Fruit fly (Drosophila melanogaster): ENCODE measurements around the gene CG12689.

CG12689 gene

dm6 chrX:7616920-7617319 is 31.0 kb upstream of the CG12689 start (continued):
- TF ChIP-seq CG12155 (GFP tag; optimal IDR thresholded peaks at IDR 0.05) (peak; percentile 23), CG15696 (tag; optimal IDR thresholded peaks at IDR 0.05) (peak; percentile 39), CG2889 (GFP tag; IDR thresholded peaks at IDR 0.05) (peak; percentile 25; the same call in 1 of the 3 replicates), CG17186 (GFP tag; optimal IDR thresholded peaks at IDR 0.05) (no peak), CG12104 (GFP tag; optimal IDR thresholded peaks at IDR 0.05) (peak; percentile 40), jumu (GFP tag; optimal IDR thresholded peaks at IDR 0.05) (no peak), CG12299 (tag; optimal IDR thresholded peaks at IDR 0.05) (no peak), dmrt99B (tag; optimal IDR thresholded peaks at IDR 0.05) (peak; percentile 71), slbo (GFP tag; IDR thresholded peaks at IDR 0.05) (peak; percentile 48; the same call in 1 of the 2 replicates), CG1024 (GFP tag; IDR thresholded peaks at IDR 0.05) (0 out of 2 replicates have a peak, but pooled peaks have one; percentile 21), bcd (GFP tag; optimal IDR thresholded peaks at IDR 0.05) (peak; percentile 21), rib (GFP tag; IDR thresholded peaks at IDR 0.05) (no peak), corto (GFP tag; optimal IDR thresholded peaks at IDR 0.05) (no peak), CG17361 (GFP tag; IDR thresholded peaks at IDR 0.05) (peak; percentile 76), toy (GFP tag; IDR thresholded peaks at IDR 0.05) (no peak), CG10209 (GFP tag; optimal IDR thresholded peaks at IDR 0.05) (peak; percentile 35), zf30C (GFP tag; optimal IDR thresholded peaks at IDR 0.05) (peak; percentile 49), BtbVII (GFP tag; optimal IDR thresholded peaks at IDR 0.05) (no peak), CG10565 (GFP tag; optimal IDR thresholded peaks at IDR 0.05) (no peak), psq (GFP tag; optimal IDR thresholded peaks at IDR 0.05) (peak; percentile 11), CG31224 (GFP tag; IDR thresholded peaks at IDR 0.05) (peak; percentile 13; the same call in 1 of the 2 replicates), Gug (GFP tag; IDR thresholded peaks at IDR 0.05) (peak; percentile 26; the same call in 1 of the 4 replicates), slp2 (GFP tag; optimal IDR thresholded peaks at IDR 0.05) (no peak), CG16863 (GFP tag; optimal IDR thresholded peaks at IDR 0.05) (peak; percentile 25), CG34376 (GFP tag; optimal IDR thresholded peaks at IDR 0.05) (no peak), NfI (GFP tag; optimal IDR thresholded peaks at IDR 0.05) (peak; percentile 29), zen2 (GFP tag; IDR thresholded peaks at IDR 0.05; ENCODE audit: partially characterized antibody) (no peak), Oli (tag; optimal IDR thresholded peaks at IDR 0.05) (peak; percentile 67), maf-S (GFP tag; optimal IDR thresholded peaks at IDR 0.05) (no peak), gsb-n (tag; optimal IDR thresholded peaks at IDR 0.05) (peak; percentile 73), CG7372 (GFP tag; IDR thresholded peaks at IDR 0.05) (0 out of 2 replicates have a peak, but pooled peaks have one; percentile 25), Mad (GFP tag; optimal IDR thresholded peaks at IDR 0.05) (peak; percentile 1), fd3F (GFP tag; optimal IDR thresholded peaks at IDR 0.05) (no peak), Fer3 (tag; optimal IDR thresholded peaks at IDR 0.05) (peak; percentile 47), Atf6 (GFP tag; IDR thresholded peaks at IDR 0.05) (peak; percentile 49; the same call in 1 of the 2 replicates), CG1602 (GFP tag; optimal IDR thresholded peaks at IDR 0.05) (peak; percentile 54), ind (GFP tag; optimal IDR thresholded peaks at IDR 0.05) (peak; percentile 39), H2.0 (GFP tag; IDR thresholded peaks at IDR 0.05) (peak; percentile 67), Abd-B (GFP tag; optimal IDR thresholded peaks at IDR 0.05) (peak; percentile 21), prd (optimal IDR thresholded peaks at IDR 0.05) (no peak), prd (GFP tag; IDR thresholded peaks at IDR 0.05) (peak; percentile 76), CG2116 (GFP tag; optimal IDR thresholded peaks at IDR 0.05) (peak; percentile 10), CG4820 (GFP tag; optimal IDR thresholded peaks at IDR 0.05) (peak; percentile 52), ato (GFP tag; IDR thresholded peaks at IDR 0.05; ENCODE audit: partially characterized antibody) (no peak), CG10654 (GFP tag; optimal IDR thresholded peaks at IDR 0.05) (peak; percentile 36), CG2202 (tag; optimal IDR thresholded peaks at IDR 0.05) (peak; percentile 50), Dad (GFP tag; optimal IDR thresholded peaks at IDR 0.05) (no peak), CG7928 (GFP tag; optimal IDR thresholded peaks at IDR 0.05) (no peak), gcm (GFP tag; optimal IDR thresholded peaks at IDR 0.05) (peak; percentile 41), CG10543 (GFP tag; optimal IDR thresholded peaks at IDR 0.05) (no peak), nerfin-1 (tag; optimal IDR thresholded peaks at IDR 0.05) (peak; percentile 31)
